Worm (Caenorhabditis elegans): ENCODE measurements around the gene Y48G9A.9.

Gene Y48G9A.9

DNA sequence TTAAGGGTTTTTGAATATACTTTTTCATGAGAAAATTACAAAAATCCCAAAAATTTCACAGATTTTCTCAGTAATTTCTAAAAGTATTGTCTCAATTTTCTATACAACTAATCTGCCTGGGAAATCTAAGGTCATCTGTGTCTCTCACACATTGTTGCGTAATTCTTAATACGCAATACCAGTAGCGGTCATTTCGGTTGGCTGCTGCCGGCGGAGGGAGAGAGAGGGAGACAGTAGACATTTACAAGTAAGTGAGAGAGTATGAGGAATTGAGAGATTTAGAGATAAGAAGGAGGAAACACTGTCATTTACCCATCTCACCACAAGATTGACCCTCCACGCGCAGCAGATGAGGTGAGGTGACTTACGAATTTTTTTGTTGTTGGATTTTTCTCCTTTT lies 33.4 kb downstream of the Y48G9A.9 start:
- no peak for TF ChIP-seq him-1 (tag; optimal IDR thresholded peaks at IDR 0.05)
- no peak for TF ChIP-seq W03F9.2 (tag; optimal IDR thresholded peaks at IDR 0.05)
- TF ChIP-seq dao-5 (tag; optimal IDR thresholded peaks at IDR 0.05), result no peak

DNA sequence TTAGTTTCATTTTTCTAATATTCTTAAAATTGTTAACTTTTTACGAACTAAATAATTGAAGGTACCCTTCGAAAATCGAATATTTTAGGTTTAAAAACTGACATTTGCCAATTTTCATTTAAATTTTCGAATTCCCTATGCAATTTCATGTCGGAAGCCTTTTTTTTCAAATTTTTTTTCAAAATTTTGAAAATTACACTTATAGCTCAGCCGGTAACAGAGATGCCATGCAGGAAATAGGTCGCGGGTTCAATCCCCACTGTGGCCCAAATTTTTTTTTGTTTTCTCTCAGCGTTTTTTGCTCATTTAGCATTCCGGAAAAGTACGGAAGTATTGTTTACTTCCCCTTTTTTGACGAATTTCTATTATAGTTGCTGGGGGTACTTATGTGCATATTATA lies 36.9 kb downstream of the Y48G9A.9 start:
- TF ChIP-seq W03F9.2 (tag; optimal IDR thresholded peaks at IDR 0.05) (no peak), dao-5 (tag; optimal IDR thresholded peaks at IDR 0.05) (no peak), him-1 (tag; optimal IDR thresholded peaks at IDR 0.05) (no peak)

DNA sequence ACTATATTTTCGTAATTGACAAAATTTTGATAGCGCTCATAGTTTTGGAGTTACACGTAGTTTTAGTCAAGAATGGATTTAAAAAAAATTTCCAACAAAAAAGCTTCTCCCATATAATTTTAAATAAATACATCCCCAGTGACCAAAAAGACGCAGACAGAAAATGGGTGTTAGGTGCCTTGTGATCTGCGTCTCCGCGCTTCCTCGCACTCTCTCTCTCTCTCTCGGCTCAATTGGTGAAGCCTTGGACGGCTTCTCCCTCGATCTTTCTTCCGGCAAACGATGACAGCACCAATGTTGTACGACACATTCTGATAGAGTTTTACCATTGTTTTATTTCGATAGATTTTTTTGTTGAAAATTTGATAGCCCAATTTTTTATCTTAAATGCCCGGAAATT lies 37.5 kb downstream of the Y48G9A.9 start:
- TF ChIP-seq dao-5 (tag; optimal IDR thresholded peaks at IDR 0.05) (no peak), him-1 (tag; optimal IDR thresholded peaks at IDR 0.05) (no peak), W03F9.2 (tag; optimal IDR thresholded peaks at IDR 0.05) (no peak)

DNA sequence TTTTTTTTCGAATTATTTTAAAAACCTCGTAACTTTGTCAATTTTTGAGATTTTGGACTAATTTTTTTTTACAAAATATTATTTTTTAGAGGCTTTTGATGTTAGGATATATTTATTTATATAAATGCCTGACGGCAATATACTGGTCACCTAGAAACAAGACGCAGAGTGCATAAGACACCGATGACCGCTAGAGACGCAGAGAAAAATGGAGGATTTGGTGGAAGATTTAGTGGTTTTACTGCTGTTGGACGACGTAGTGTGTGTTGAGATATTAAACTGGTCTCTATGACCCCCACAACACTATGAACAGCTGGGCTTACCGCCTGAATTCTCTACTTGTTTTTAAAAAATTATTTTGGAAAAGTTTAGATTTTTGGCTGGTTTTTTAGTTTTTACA lies 39.5 kb downstream of the Y48G9A.9 start:
- no peak for TF ChIP-seq him-1 (tag; optimal IDR thresholded peaks at IDR 0.05)

DNA sequence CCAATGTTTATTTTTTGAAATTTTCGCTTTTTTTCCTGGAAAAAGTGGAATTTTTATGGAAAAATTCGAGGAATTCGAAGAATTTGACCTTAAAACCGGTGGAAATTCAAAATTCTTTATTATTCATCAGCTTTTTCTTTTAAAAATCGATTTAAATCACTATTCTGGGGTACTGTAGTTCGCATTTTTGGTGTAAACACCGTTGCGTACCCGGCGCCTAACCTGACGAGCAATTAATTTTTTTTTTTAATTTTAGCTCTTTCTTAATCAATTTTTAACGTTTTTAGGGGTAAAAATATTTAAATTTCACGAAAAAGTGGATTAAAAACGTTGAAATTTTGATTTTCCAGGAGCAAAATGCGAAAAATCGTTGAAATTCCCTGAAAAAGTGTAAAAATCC lies 41.4 kb downstream of the Y48G9A.9 start:
- no peak for TF ChIP-seq dao-5 (tag; optimal IDR thresholded peaks at IDR 0.05)
- TF ChIP-seq him-1 (tag; optimal IDR thresholded peaks at IDR 0.05), result no peak
- no peak for TF ChIP-seq W03F9.2 (tag; optimal IDR thresholded peaks at IDR 0.05)

DNA sequence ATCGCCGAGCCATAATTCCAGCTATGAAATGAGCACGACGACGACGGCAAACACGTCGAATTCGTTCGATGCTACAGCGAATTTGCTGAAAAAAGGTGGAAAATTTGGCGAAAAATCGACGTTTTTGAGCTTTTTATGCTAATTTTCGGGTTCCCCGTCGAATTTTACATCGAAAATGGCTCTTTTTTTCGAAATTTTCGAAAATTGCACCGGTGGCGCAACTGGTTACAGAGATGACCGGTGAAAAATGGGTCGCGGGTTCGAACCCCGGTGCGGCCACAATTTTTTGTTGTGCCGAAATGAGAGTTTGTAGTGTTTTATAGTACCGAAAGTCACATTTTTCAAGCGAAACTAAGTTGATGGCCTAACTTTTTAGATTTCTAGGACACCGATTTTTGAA lies 45.0 kb downstream of the Y48G9A.9 start:
- TF ChIP-seq dao-5 (tag; optimal IDR thresholded peaks at IDR 0.05) (no peak), him-1 (tag; optimal IDR thresholded peaks at IDR 0.05) (no peak), W03F9.2 (tag; optimal IDR thresholded peaks at IDR 0.05) (no peak)
